ENCODE assay signal across 2 worm cellular contexts in the genomic region with DNA sequence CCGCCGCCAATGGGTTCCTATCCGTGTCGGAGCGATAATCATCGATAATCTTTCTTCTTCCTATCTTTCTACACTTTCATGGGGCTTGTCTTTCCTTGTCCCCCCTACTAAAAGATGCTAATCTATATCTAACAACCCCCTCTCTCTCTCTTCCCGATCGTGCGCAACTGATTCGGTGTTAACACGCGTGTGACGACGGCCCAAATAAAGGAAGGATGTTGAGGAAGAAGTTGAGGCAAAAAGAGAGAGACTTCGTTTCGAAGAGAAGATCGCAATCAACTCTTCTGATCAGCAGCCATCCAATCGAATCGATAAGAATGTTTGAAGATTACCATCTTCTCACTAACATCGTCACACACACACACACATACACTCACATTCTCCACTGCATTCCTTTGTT.
TF ChIP-seq lines count a peak whose summit lies in the region.

No protein-coding gene starts in this region.

TF ChIP-seq in whole organism, L1 larva, 84 proteins besides CTCF, POLR2A, EP300 and RAD21 (continued from another document):
- TF ChIP-seq hlh-17 (GFP tag; optimal IDR thresholded peaks at IDR 0.05; lab: Kevin White, UChicago; ENCODE audit: borderline replicate concordance) (no peak), nhr-12 (tag; optimal IDR thresholded peaks at IDR 0.05; lab: Kevin White, UChicago) (no peak), irx-1 (tag; optimal IDR thresholded peaks at IDR 0.05; lab: Kevin White, UChicago) (peak; percentile 16), efl-3 (GFP tag; optimal IDR thresholded peaks at IDR 0.05; lab: Kevin White, UChicago) (peak; percentile 78), lsy-2 (tag; optimal IDR thresholded peaks at IDR 0.05; lab: Kevin White, UChicago) (no peak), egl-13 (tag; optimal IDR thresholded peaks at IDR 0.05; lab: Kevin White, UChicago) (no peak), blmp-1 (tag; optimal IDR thresholded peaks at IDR 0.05; lab: Kevin White, UChicago) (peak; percentile 45), sox-4 (tag; optimal IDR thresholded peaks at IDR 0.05; lab: Kevin White, UChicago) (no peak), lin-14 (GFP tag; optimal IDR thresholded peaks at IDR 0.05; lab: Kevin White, UChicago) (peak; percentile 80), nhr-20 (tag; optimal IDR thresholded peaks at IDR 0.05; lab: Kevin White, UChicago) (peak; percentile 17), alr-1 (tag; optimal IDR thresholded peaks at IDR 0.05; lab: Kevin White, UChicago; ENCODE audit: borderline replicate concordance) (no peak), grh-1 (GFP tag; IDR thresholded peaks at IDR 0.05; lab: Robert Waterston, UW) (peak; percentile 29; the same call in 1 of the 2 replicates), unc-98 (GFP tag; IDR thresholded peaks at IDR 0.05; lab: Robert Waterston, UW) (no peak)

TF ChIP-seq in whole organism, L2 larva, 48 proteins besides CTCF, POLR2A, EP300 and RAD21 (continued from another document):
- TF ChIP-seq nhr-23 (tag; optimal IDR thresholded peaks at IDR 0.05; lab: Kevin White, UChicago) (peak; percentile 94), sma-9 (GFP tag; optimal IDR thresholded peaks at IDR 0.05; lab: Kevin White, UChicago) (peak; percentile 18), sma-9 (tag; optimal IDR thresholded peaks at IDR 0.05; lab: Kevin White, UChicago) (no peak), dmd-4 (tag; optimal IDR thresholded peaks at IDR 0.05; lab: Kevin White, UChicago) (no peak), lin-11 (tag; optimal IDR thresholded peaks at IDR 0.05; lab: Kevin White, UChicago) (no peak), nhr-11 (tag; optimal IDR thresholded peaks at IDR 0.05; lab: Kevin White, UChicago) (no peak), nhr-12 (tag; optimal IDR thresholded peaks at IDR 0.05; lab: Kevin White, UChicago) (no peak), lin-13 (GFP tag; optimal IDR thresholded peaks at IDR 0.05; lab: Kevin White, UChicago) (no peak), mbf-1 (tag; optimal IDR thresholded peaks at IDR 0.05; lab: Kevin White, UChicago) (no peak), nhr-10 (tag; optimal IDR thresholded peaks at IDR 0.05; lab: Kevin White, UChicago) (no peak)
